Fruit fly (Drosophila melanogaster) whole organism: ENCODE data around the gene CG14402.

ENCODE experiments used
- CG8478 ChIP-seq: fragments of >200 bp; optimal IDR thresholded peaks from 2 replicates; lab custom pipeline; 2018; ENCODE audit warnings: inconsistent platforms
- Dll ChIP-seq: fragments of >200 bp; optimal IDR thresholded peaks from 2 replicates; lab custom pipeline; 2017
- EcR ChIP-seq, 2 experiments: fragments of >200 bp; optimal IDR thresholded peaks; 2 replicates each; lab custom pipeline; 2017; ENCODE audit warnings: missing biosample characterization in 2 of 2, missing genetic modification characterization in 2 of 2, missing genetic modification reagents in 2 of 2
- pan ChIP-seq: fragments of >200 bp; optimal IDR thresholded peaks from 2 replicates; lab custom pipeline; 2017
- psq ChIP-seq: fragments of >200 bp; optimal IDR thresholded peaks from 2 replicates; lab custom pipeline; 2017
- usp ChIP-seq: fragments of >200 bp; optimal IDR thresholded peaks from 2 replicates; lab custom pipeline; 2017; ENCODE audit warnings: missing biosample characterization, missing genetic modification characterization, mixed read lengths

dm6 chr2L:20818432-20818831, 30.7 kb upstream of the CG14402 start, which contains the start of gene CheB38a:
- TF ChIP-seq CG8478 (lab: Kevin White, UChicago) (no peak), psq (lab: Kevin White, UChicago) (no peak), usp (GFP tag; lab: Kevin White, UChicago) (no peak), pan (lab: Kevin White, UChicago) (no peak), Dll (no peak), EcR (GFP tag; optimal IDR thresholded peaks at IDR 0.05; lab: Kevin White, UChicago) (no peak)
